Worm (Caenorhabditis elegans): Measurements from ENCODE around the gene F11C1.9.

ce11 chrX:13003092-13003491 lies 25.7 kb upstream of the F11C1.9 start:
- TF ChIP-seq nhr-25 (tag; optimal IDR thresholded peaks at IDR 0.05) (peak; percentile 49), ama-1 (optimal IDR thresholded peaks at IDR 0.05) (no peak), fos-1 (tag; optimal IDR thresholded peaks at IDR 0.05) (no peak), mdl-1 (tag; optimal IDR thresholded peaks at IDR 0.05) (no peak)

Data from whole organism, L2 larva.